Worm (Caenorhabditis elegans) whole organism, L4/young adult: ENCODE measurements around the gene gldi-5.

Experiments used
- W03F9.2 ChIP-seq: fragments of 150-350 bp; optimal IDR thresholded peaks from 2 replicates; lab custom pipeline; 2014; ENCODE audit warnings: missing biosample characterization, missing genetic modification characterization
- dao-5 ChIP-seq: sonication (generic microtip); optimal IDR thresholded peaks from 2 replicates; lab custom pipeline; 2016; ENCODE audit warnings: missing genotype, missing genetic modification characterization, moderate library complexity, missing compliant biosample characterization
- him-1 ChIP-seq: sonication (generic microtip); optimal IDR thresholded peaks from 2 replicates; lab custom pipeline; 2016; ENCODE audit warnings: missing genotype, missing genetic modification reagents, missing genetic modification characterization, missing compliant biosample characterization

- TF ChIP-seq W03F9.2 (tag; lab: Kevin White, UChicago) (no peak), dao-5 (tag; lab: Kevin White, UChicago) (no peak), him-1 (tag; lab: Kevin White, UChicago) (no peak)
These were observed 9.4 kb upstream of the gldi-5 start for ce11 chrIII:3735509-3736255.
